Worm (Caenorhabditis elegans): Measurements from ENCODE around the gene Y60A9A.1.
A peak's percentile ranks its signal among the peaks of the same experiment; 100 is the strongest.

Gene Y60A9A.1

ce11 chrX:14335220-14335619 is 41.8 kb downstream of the Y60A9A.1 start, which contains the start of gene K04G11.1:
K04G11.1 (plus strand) TSS chrX:14335520.
- no peak for TF ChIP-seq mls-2 (tag; optimal IDR thresholded peaks at IDR 0.05)
- no peak for TF ChIP-seq nhr-2 (tag; optimal IDR thresholded peaks at IDR 0.05)
- no peak for TF ChIP-seq ces-1 (GFP tag; optimal IDR thresholded peaks at IDR 0.05)
- TF ChIP-seq ceh-43 (GFP tag; optimal IDR thresholded peaks at IDR 0.05), result no peak
- no peak for TF ChIP-seq ham-2 (GFP tag; optimal IDR thresholded peaks at IDR 0.05)
- TF ChIP-seq sptf-1 (tag; optimal IDR thresholded peaks at IDR 0.05), result no peak
- TF ChIP-seq M03D4.4 (tag; optimal IDR thresholded peaks at IDR 0.05), result no peak
- TF ChIP-seq ztf-11 (tag; optimal IDR thresholded peaks at IDR 0.05), result no peak
- no peak for TF ChIP-seq unc-62 (GFP tag; optimal IDR thresholded peaks at IDR 0.05)
- TF ChIP-seq lin-32 (GFP tag; optimal IDR thresholded peaks at IDR 0.05), result no peak
- TF ChIP-seq hlh-1 (tag; optimal IDR thresholded peaks at IDR 0.05), result no peak
- TF ChIP-seq elt-3 (tag; optimal IDR thresholded peaks at IDR 0.05), result no peak
- no peak for TF ChIP-seq lsy-2 (tag; optimal IDR thresholded peaks at IDR 0.05)
- TF ChIP-seq mep-1 (tag; optimal IDR thresholded peaks at IDR 0.05), result no peak
- TF ChIP-seq zip-8 (tag; optimal IDR thresholded peaks at IDR 0.05), result no peak
- TF ChIP-seq pha-4 (tag; optimal IDR thresholded peaks at IDR 0.05), result no peak

- TF ChIP-seq mab-5 (tag; optimal IDR thresholded peaks at IDR 0.05) (no peak), ztf-11 (tag; optimal IDR thresholded peaks at IDR 0.05) (no peak), unc-120 (tag; optimal IDR thresholded peaks at IDR 0.05; ENCODE audit: poor library complexity, severe bottlenecking) (peak; percentile 36), hlh-1 (tag; optimal IDR thresholded peaks at IDR 0.05) (peak; percentile 78)
Measured at ce11 chrX:14334151-14334550, 42.9 kb downstream of the Y60A9A.1 start.

- TF ChIP-seq mls-2 (tag; optimal IDR thresholded peaks at IDR 0.05), result peak; percentile 52
- TF ChIP-seq nhr-76 (tag; optimal IDR thresholded peaks at IDR 0.05), result no peak
Measured at ce11 chrX:14329348-14329747, 47.7 kb downstream of the Y60A9A.1 start.

- TF ChIP-seq elt-1 (tag; optimal IDR thresholded peaks at IDR 0.05; ENCODE audit: borderline replicate concordance, insufficient read depth), result no peak
- peak; percentile 41 for TF ChIP-seq unc-120 (tag; optimal IDR thresholded peaks at IDR 0.05; ENCODE audit: poor library complexity, severe bottlenecking)
- TF ChIP-seq hlh-1 (tag; optimal IDR thresholded peaks at IDR 0.05), result peak; percentile 72
- TF ChIP-seq cnd-1 (tag; optimal IDR thresholded peaks at IDR 0.05), result peak; percentile 70
- peak; percentile 33 for TF ChIP-seq ces-1 (GFP tag; optimal IDR thresholded peaks at IDR 0.05)
Measured at ce11 chrX:14327398-14327797, 49.7 kb downstream of the Y60A9A.1 start, which contains the start of gene C11H1.7. C11H1.7 (plus strand) TSS chrX:14327409.
